Worm (Caenorhabditis elegans) whole organism, L3 larva: ENCODE data around the gene gyg-1.

Experiments
- R02D3.7 ChIP-seq: fragments of 150-350 bp; optimal IDR thresholded peaks from 2 replicates; lab custom pipeline; 2014; ENCODE audit warnings: missing biosample characterization, missing genetic modification characterization
- ZK546.5 ChIP-seq: sonication (generic microtip); optimal IDR thresholded peaks from 2 replicates; lab custom pipeline; 2017; ENCODE audit warnings: missing biosample characterization, missing genetic modification characterization
- aly-2 ChIP-seq: fragments of 150-350 bp; optimal IDR thresholded peaks from 2 replicates; lab custom pipeline; 2014; ENCODE audit warnings: missing biosample characterization, missing genetic modification characterization
- ama-1 ChIP-seq: fragments of 150-350 bp; optimal IDR thresholded peaks from 2 replicates; lab custom pipeline; 2018
- ceh-16 ChIP-seq: sonication (generic microtip); optimal IDR thresholded peaks from 2 replicates; lab custom pipeline; 2017; ENCODE audit warnings: missing biosample characterization, missing genetic modification characterization
- ceh-28 ChIP-seq: fragments of 150-350 bp; optimal IDR thresholded peaks from 2 replicates; lab custom pipeline; 2014; ENCODE audit warnings: missing biosample characterization, missing genetic modification reagents, missing genetic modification characterization
- ceh-82 ChIP-seq: fragments of 150-350 bp; optimal IDR thresholded peaks from 2 replicates; lab custom pipeline; 2014; ENCODE audit warnings: missing biosample characterization, missing genetic modification characterization
- daf-12 ChIP-seq: fragments of 150-350 bp; optimal IDR thresholded peaks from 2 replicates; lab custom pipeline; 2014; ENCODE audit warnings: missing biosample characterization, missing genetic modification reagents, missing genetic modification characterization
- egl-5 ChIP-seq: fragments of 150-350 bp; optimal IDR thresholded peaks from 2 replicates; lab custom pipeline; 2017; ENCODE audit warnings: missing biosample characterization, missing genetic modification reagents, missing genetic modification characterization, inconsistent platforms
- elt-1 ChIP-seq: fragments of 150-350 bp; optimal IDR thresholded peaks from 2 replicates; lab custom pipeline; 2014; ENCODE audit warnings: missing biosample characterization, missing genetic modification characterization
- elt-2 ChIP-seq: sonication (generic microtip); optimal IDR thresholded peaks from 2 replicates; lab custom pipeline; 2016; ENCODE audit warnings: missing genetic modification reagents, mild to moderate bottlenecking, missing genetic modification characterization, missing compliant biosample characterization
- eor-1 ChIP-seq, 2 experiments: fragments of 150-350 bp; optimal IDR thresholded peaks; 2 replicates each; lab custom pipeline; 2014 to 2018; ENCODE audit warnings: missing biosample characterization in 2 of 2, missing genetic modification characterization in 2 of 2
- fkh-2 ChIP-seq: fragments of 150-350 bp; optimal IDR thresholded peaks from 2 replicates; lab custom pipeline; 2014; ENCODE audit warnings: missing biosample characterization, missing genetic modification reagents, missing genetic modification characterization
- fos-1 ChIP-seq: fragments of 150-350 bp; optimal IDR thresholded peaks from 2 replicates; lab custom pipeline; 2014; ENCODE audit warnings: missing biosample characterization, missing genetic modification characterization
- hmg-11 ChIP-seq: sonication (generic microtip); optimal IDR thresholded peaks from 2 replicates; lab custom pipeline; 2016; ENCODE audit warnings: missing genetic modification characterization, missing compliant biosample characterization
- jun-1 ChIP-seq: fragments of 150-350 bp; optimal IDR thresholded peaks from 2 replicates; lab custom pipeline; 2014; ENCODE audit warnings: missing biosample characterization, missing genetic modification reagents, missing genetic modification characterization
- lin-39 ChIP-seq: fragments of 150-350 bp; optimal IDR thresholded peaks from 2 replicates; lab custom pipeline; 2018; ENCODE audit warnings: missing biosample characterization, missing genetic modification reagents, missing genetic modification characterization
- lsy-12 ChIP-seq: sonication (generic microtip); optimal IDR thresholded peaks from 2 replicates; lab custom pipeline; 2016; ENCODE audit warnings: mild to moderate bottlenecking, missing genetic modification characterization, missing compliant biosample characterization
- mdl-1 ChIP-seq: fragments of 150-350 bp; optimal IDR thresholded peaks from 2 replicates; lab custom pipeline; 2014; ENCODE audit warnings: missing biosample characterization, missing genetic modification characterization
- nfya-1 ChIP-seq: sonication (generic microtip); optimal IDR thresholded peaks from 2 replicates; lab custom pipeline; 2017; ENCODE audit warnings: missing genetic modification characterization, mild to moderate bottlenecking, missing compliant biosample characterization, antibody characterized with exemption, moderate library complexity; ENCODE audit not compliant: insufficient read depth
- nhr-11 ChIP-seq: fragments of 150-350 bp; optimal IDR thresholded peaks from 2 replicates; lab custom pipeline; 2014; ENCODE audit warnings: missing biosample characterization, missing genetic modification characterization
- nhr-12 ChIP-seq: fragments of 150-350 bp; optimal IDR thresholded peaks from 2 replicates; lab custom pipeline; 2014; ENCODE audit warnings: missing biosample characterization, missing genetic modification characterization
- nhr-23 ChIP-seq: fragments of 150-350 bp; optimal IDR thresholded peaks from 2 replicates; lab custom pipeline; 2014; ENCODE audit warnings: missing biosample characterization, missing genetic modification reagents, missing genetic modification characterization
- nhr-25 ChIP-seq: sonication (generic microtip); optimal IDR thresholded peaks from 2 replicates; lab custom pipeline; 2017; ENCODE audit warnings: missing biosample characterization, missing genetic modification characterization
- nhr-28 ChIP-seq: fragments of 150-350 bp; optimal IDR thresholded peaks from 2 replicates; lab custom pipeline; 2014; ENCODE audit warnings: missing biosample characterization, missing genetic modification characterization
- nhr-77 ChIP-seq: fragments of 150-350 bp; optimal IDR thresholded peaks from 2 replicates; lab custom pipeline; 2014; ENCODE audit warnings: missing biosample characterization, missing genetic modification characterization
- pha-4 ChIP-seq: fragments of 150-350 bp; optimal IDR thresholded peaks from 2 replicates; lab custom pipeline; 2014; ENCODE audit warnings: missing biosample characterization, missing genetic modification reagents, missing genetic modification characterization
- pqm-1 ChIP-seq: fragments of 150-350 bp; optimal IDR thresholded peaks from 2 replicates; lab custom pipeline; 2017; ENCODE audit warnings: missing biosample characterization, missing genetic modification characterization, inconsistent platforms
- sea-2 ChIP-seq: fragments of 150-350 bp; sonication (generic microtip); optimal IDR thresholded peaks from 4 replicates; lab custom pipeline; 2014; ENCODE audit warnings: missing biosample characterization, missing genetic modification reagents, missing genetic modification characterization
- snpc-4 ChIP-seq: fragments of 150-350 bp; optimal IDR thresholded peaks from 2 replicates; lab custom pipeline; 2014; ENCODE audit warnings: missing biosample characterization, missing genetic modification characterization
- tbx-2 ChIP-seq: sonication (generic microtip); optimal IDR thresholded peaks from 2 replicates; lab custom pipeline; 2016; ENCODE audit warnings: mild to moderate bottlenecking, missing genetic modification characterization, missing compliant biosample characterization
- zag-1 ChIP-seq: fragments of 150-350 bp; optimal IDR thresholded peaks from 2 replicates; lab custom pipeline; 2014; ENCODE audit warnings: missing biosample characterization, missing genetic modification characterization
- ztf-4 ChIP-seq: fragments of 150-350 bp; optimal IDR thresholded peaks from 2 replicates; lab custom pipeline; 2014; ENCODE audit warnings: missing biosample characterization, missing genetic modification characterization

gyg-1 gene

DNA sequence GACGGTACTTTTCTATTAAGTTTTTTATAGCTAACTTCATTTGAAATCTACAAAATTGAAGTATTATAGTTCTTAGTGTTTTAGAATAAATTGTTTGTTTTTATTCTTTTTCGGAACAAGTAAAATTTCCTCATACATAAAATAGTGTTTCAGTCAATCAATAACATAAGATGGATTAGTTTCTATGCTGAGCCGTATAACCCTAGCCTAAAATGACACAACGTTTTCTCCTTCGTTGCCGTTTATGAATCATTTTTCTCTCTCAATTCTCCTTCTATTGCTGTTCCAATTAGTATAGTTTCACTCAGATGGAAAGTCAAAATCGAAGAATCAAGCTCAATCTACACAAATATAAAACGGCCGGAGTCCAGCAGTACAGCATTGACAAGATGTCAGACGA lies 4.8 kb downstream of the gyg-1 start, which contains the start of gene rgs-7:
TSS of gene rgs-7 (plus strand) at position 301 of the 400 bp plus-strand sequence.
- TF ChIP-seq ceh-16 (tag; lab: Kevin White, UChicago) (no peak), nhr-28 (tag; lab: Kevin White, UChicago) (no peak), jun-1 (tag; lab: Kevin White, UChicago) (no peak), fos-1 (tag; lab: Kevin White, UChicago) (no peak), ZK546.5 (tag; lab: Kevin White, UChicago) (no peak), egl-5 (no peak), ceh-28 (tag; lab: Kevin White, UChicago) (no peak)

DNA sequence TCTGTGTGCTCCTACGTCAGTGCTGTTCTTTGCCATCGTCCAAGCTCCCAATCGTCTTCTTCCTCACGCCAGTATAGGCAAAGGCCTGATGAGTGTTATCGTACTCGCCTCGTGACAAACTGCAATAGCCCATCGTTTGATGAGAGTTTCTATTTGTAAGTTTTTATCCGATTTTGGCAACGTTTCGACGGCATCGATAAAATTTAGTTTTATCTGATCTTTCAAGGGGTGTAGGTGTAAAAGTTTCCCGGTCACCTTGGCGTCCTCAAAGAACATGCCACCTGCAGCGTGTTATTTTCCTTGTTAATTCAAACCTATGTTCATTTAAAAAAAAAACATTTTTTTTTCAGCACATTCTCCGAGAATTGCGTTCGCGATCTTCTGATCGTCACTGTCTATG lies 9.7 kb downstream of the gyg-1 start:
- TF ChIP-seq ZK546.5 (tag; lab: Kevin White, UChicago) (no peak), elt-1 (tag; lab: Kevin White, UChicago) (peak; percentile 73), nhr-25 (tag; lab: Kevin White, UChicago) (peak; percentile 32)

DNA sequence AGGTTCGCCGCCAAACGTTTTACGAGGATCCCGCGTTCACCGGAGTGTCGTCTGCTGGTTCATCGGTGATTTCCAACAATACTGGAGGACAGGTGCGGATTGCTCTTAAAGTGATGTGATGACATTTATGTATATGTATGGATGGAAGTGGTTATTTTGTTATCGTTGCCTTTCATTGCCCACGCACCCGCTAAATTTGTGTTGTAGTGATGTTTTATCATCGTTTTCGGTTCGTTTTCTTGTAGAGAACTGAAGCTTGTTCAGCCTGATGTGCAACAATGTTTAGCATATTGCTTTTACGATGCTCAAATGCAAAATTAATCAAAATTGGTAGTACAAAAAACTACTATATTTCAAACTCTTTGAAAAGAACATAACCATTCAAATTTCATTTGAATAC lies 10.4 kb downstream of the gyg-1 start:
- TF ChIP-seq snpc-4 (tag; lab: Kevin White, UChicago) = no peak
- TF ChIP-seq sea-2 = no peak
- TF ChIP-seq tbx-2 (tag; lab: Kevin White, UChicago) = no peak
- no peak for TF ChIP-seq nhr-77 (tag; lab: Kevin White, UChicago)
- TF ChIP-seq elt-2 (tag; lab: Kevin White, UChicago) = peak; percentile 31
- TF ChIP-seq, all 47 proteins: peak for 1

DNA sequence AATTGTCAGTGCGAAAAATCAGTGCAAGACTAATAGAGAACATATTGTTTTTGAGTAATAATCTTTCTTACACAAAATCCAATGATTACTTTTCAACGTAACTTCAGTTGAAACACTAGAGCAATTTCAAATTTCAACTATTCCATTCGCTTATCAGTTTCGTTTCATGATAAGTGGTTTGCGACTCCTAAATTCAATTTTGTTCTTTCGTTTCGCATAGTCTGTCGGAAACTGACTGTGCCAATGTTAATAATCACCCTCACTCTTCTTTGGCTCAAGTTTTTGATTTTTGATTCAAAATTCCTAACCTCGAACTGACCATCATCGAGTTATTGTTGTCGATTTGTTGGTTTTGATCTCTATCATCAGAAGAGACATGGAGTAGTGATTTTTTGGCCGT lies 11.3 kb downstream of the gyg-1 start:
- TF ChIP-seq ceh-16 (tag; lab: Kevin White, UChicago) (no peak), lsy-12 (tag; lab: Kevin White, UChicago) (no peak), pqm-1 (tag; lab: Kevin White, UChicago) (peak; percentile 85), elt-2 (tag; lab: Kevin White, UChicago) (peak; percentile 68), nhr-12 (tag; lab: Kevin White, UChicago) (no peak)
- TF ChIP-seq, all 47 proteins: peak for 2

DNA sequence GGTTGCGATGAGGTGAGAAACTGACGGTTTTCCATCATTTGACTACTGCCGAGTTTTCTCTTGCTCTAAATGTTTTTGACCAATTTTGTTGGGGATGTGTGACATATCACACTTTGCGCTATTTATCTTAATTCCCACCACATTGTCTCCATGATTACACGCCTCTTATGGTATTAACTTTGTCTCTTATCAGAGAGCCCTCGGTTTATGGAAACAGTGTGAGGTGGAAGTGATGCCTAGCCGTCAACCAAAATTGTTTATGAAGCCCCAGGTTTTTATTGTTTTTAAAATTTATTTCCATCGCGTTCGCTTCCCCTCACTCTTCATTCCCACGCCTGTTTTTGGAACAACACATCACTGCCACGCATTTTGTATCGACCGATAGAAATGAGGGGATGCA lies 13.7 kb downstream of the gyg-1 start:
- TF ChIP-seq sea-2 = no peak
- no peak for TF ChIP-seq aly-2
- peak; percentile 30 for TF ChIP-seq jun-1 (tag; lab: Kevin White, UChicago)
- no peak for TF ChIP-seq hmg-11 (tag; lab: Kevin White, UChicago)
- no peak for TF ChIP-seq eor-1 (tag; optimal IDR thresholded peaks at IDR 0.05; lab: Kevin White, UChicago)
- no peak for TF ChIP-seq nhr-28 (tag; lab: Kevin White, UChicago)
- peak; percentile 73 for TF ChIP-seq elt-2 (tag; lab: Kevin White, UChicago)
- TF ChIP-seq R02D3.7 (tag; lab: Kevin White, UChicago) = no peak
- TF ChIP-seq nfya-1 (tag; lab: Kevin White, UChicago) = no peak
- no peak for TF ChIP-seq lin-39 (tag; lab: Kevin White, UChicago)
- TF ChIP-seq nhr-12 (tag; lab: Kevin White, UChicago) = no peak
- TF ChIP-seq mdl-1 (tag; lab: Kevin White, UChicago) = no peak
- TF ChIP-seq nhr-11 (tag; lab: Kevin White, UChicago) = no peak
- TF ChIP-seq fos-1 (tag; lab: Kevin White, UChicago) = no peak
- TF ChIP-seq ceh-28 (tag; lab: Kevin White, UChicago) = no peak
- peak; percentile 34 for TF ChIP-seq pqm-1 (tag; lab: Kevin White, UChicago)
- no peak for TF ChIP-seq nhr-23 (tag; lab: Kevin White, UChicago)

DNA sequence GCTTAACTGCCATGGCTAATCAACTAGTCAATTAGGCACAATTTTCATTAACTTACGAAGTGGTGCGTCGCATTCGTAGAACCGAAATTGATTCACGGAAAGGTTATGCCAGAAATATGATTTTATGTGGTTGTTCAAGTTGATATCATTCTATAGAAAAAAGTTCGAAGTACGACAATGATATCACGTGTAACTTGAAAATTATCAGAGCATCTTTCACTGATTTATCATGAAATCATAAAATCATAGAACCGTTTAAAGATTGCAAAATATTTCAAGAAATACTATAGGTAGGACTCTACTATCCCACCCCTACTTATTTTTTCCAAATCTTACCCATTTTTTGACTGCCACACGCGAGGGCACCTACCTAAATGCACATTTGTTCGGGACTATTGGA lies 15.5 kb downstream of the gyg-1 start:
- TF ChIP-seq eor-1 (tag; optimal IDR thresholded peaks at IDR 0.05; lab: Kevin White, UChicago) (no peak), elt-2 (tag; lab: Kevin White, UChicago) (peak; percentile 81), nhr-28 (tag; lab: Kevin White, UChicago) (no peak), ceh-82 (tag; lab: Kevin White, UChicago) (no peak), R02D3.7 (tag; lab: Kevin White, UChicago) (no peak), pqm-1 (tag; lab: Kevin White, UChicago) (peak; percentile 77), snpc-4 (tag; lab: Kevin White, UChicago) (no peak), fkh-2 (tag; lab: Kevin White, UChicago) (no peak), nhr-11 (tag; lab: Kevin White, UChicago) (no peak)

DNA sequence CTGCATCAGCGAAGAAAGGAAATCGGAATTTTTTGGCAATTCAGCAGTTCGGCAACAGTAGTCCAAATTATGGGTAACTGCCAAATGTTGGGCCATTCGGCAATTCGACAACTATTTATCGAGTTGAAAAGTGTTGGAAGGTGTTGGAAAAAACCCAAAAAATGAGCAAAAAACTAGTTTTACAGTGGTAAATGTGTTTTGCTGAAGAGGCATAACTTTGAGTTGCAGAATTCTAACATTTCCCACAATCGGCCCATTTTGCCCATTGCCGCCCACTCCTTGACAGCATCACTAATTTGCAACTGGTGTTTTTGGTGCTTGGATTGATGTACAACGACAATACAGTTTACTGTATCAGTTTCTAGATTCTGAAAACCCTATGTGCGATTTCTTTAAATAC lies 16.3 kb downstream of the gyg-1 start:
- TF ChIP-seq mdl-1 (tag; lab: Kevin White, UChicago) (no peak), zag-1 (tag; lab: Kevin White, UChicago) (no peak), ztf-4 (tag; lab: Kevin White, UChicago) (no peak), R02D3.7 (tag; lab: Kevin White, UChicago) (no peak), snpc-4 (tag; lab: Kevin White, UChicago) (no peak), daf-12 (tag; lab: Kevin White, UChicago) (no peak), fos-1 (tag; lab: Kevin White, UChicago) (no peak), pha-4 (tag; lab: Kevin White, UChicago) (no peak), ama-1 (lab: Kevin White, UChicago) (no peak), ZK546.5 (tag; lab: Kevin White, UChicago) (no peak)
